Fruit fly (Drosophila melanogaster) whole organism, prepupa: ENCODE results near the gene CG15408.
A peak's percentile ranks its signal among the peaks of the same experiment; 100 is the strongest.

ENCODE experiments used
- Blimp-1 ChIP-seq: fragments of 200-800 bp; sonication (Bioruptor generic); optimal IDR thresholded peaks from 3 replicates; lab custom pipeline; 2017; ENCODE audit warnings: missing biosample characterization, missing genetic modification characterization, mild to moderate bottlenecking, moderate library complexity, missing genetic modification reagents
- CG10669 ChIP-seq: fragments of 200-800 bp; sonication (Bioruptor generic); optimal IDR thresholded peaks from 3 replicates; lab custom pipeline; 2018; ENCODE audit warnings: missing biosample characterization, mild to moderate bottlenecking, missing genetic modification characterization, moderate library complexity
- CG11902 ChIP-seq: fragments of 200-800 bp; sonication (Bioruptor generic); optimal IDR thresholded peaks from 3 replicates; lab custom pipeline; 2016; ENCODE audit warnings: missing biosample characterization, missing genetic modification characterization
- CG3032 ChIP-seq: fragments of 200-800 bp; optimal IDR thresholded peaks from 2 replicates; lab custom pipeline; 2019; ENCODE audit warnings: missing biosample characterization, mild to moderate bottlenecking, missing genetic modification characterization, moderate library complexity
- CG32006 ChIP-seq: fragments of 200-800 bp; sonication (Bioruptor generic); optimal IDR thresholded peaks from 3 replicates; lab custom pipeline; 2017; ENCODE audit warnings: missing biosample characterization, mild to moderate bottlenecking, missing genetic modification characterization
- CG34406 ChIP-seq: fragments of 200-800 bp; sonication (Bioruptor generic); optimal IDR thresholded peaks from 3 replicates; lab custom pipeline; 2016; ENCODE audit warnings: missing biosample characterization, missing genetic modification characterization
- CG4318 ChIP-seq: fragments of 200-800 bp; sonication (Bioruptor generic); optimal IDR thresholded peaks from 3 replicates; lab custom pipeline; 2017; ENCODE audit warnings: missing biosample characterization, mild to moderate bottlenecking, missing genetic modification characterization
- CG6163 ChIP-seq: fragments of 200-800 bp; sonication (Bioruptor generic); IDR thresholded peaks from 3 replicates; pipeline ENCODE4 v1.3.6; 2022; ENCODE audit warnings: missing biosample characterization, missing genetic modification characterization
- CG6276 ChIP-seq: fragments of 200-800 bp; sonication (Bioruptor generic); optimal IDR thresholded peaks from 2 replicates; lab custom pipeline; 2017; ENCODE audit warnings: missing biosample characterization, mild to moderate bottlenecking, missing genetic modification characterization
- CG6792 ChIP-seq: fragments of 200-800 bp; sonication (Bioruptor generic); optimal IDR thresholded peaks from 3 replicates; lab custom pipeline; 2016; ENCODE audit warnings: missing biosample characterization, missing genetic modification characterization
- CG8319 ChIP-seq: fragments of 200-800 bp; sonication (Bioruptor generic); optimal IDR thresholded peaks from 3 replicates; lab custom pipeline; 2016; ENCODE audit warnings: missing biosample characterization, missing genetic modification characterization
- CG8632 ChIP-seq: fragments of 200-800 bp; sonication (Bioruptor generic); optimal IDR thresholded peaks from 3 replicates; lab custom pipeline; 2016; ENCODE audit warnings: missing biosample characterization, missing genetic modification characterization
- CG9139 ChIP-seq: fragments of 200-800 bp; sonication (Bioruptor generic); optimal IDR thresholded peaks from 3 replicates; lab custom pipeline; 2017; ENCODE audit warnings: missing biosample characterization, mild to moderate bottlenecking, missing genetic modification characterization
- Eip93F ChIP-seq: fragments of 200-800 bp; sonication (Bioruptor generic); optimal IDR thresholded peaks from 2 replicates; lab custom pipeline; 2016; ENCODE audit warnings: missing biosample characterization, mild to moderate bottlenecking, missing genetic modification characterization
- Ets21C ChIP-seq: fragments of 200-800 bp; sonication (Bioruptor generic); optimal IDR thresholded peaks from 3 replicates; lab custom pipeline; 2016; ENCODE audit warnings: missing biosample characterization, missing genetic modification characterization
- Ets96B ChIP-seq: fragments of 200-800 bp; optimal IDR thresholded peaks from 2 replicates; lab custom pipeline; 2019; ENCODE audit warnings: missing biosample characterization, mild to moderate bottlenecking, missing genetic modification characterization, moderate library complexity
- Hr4 ChIP-seq: fragments of 200-800 bp; sonication (Bioruptor generic); optimal IDR thresholded peaks from 3 replicates; lab custom pipeline; 2016; ENCODE audit warnings: missing biosample characterization, missing genetic modification characterization
- Lpt ChIP-seq: fragments of 200-800 bp; sonication (Bioruptor generic); optimal IDR thresholded peaks from 3 replicates; lab custom pipeline; 2016; ENCODE audit warnings: missing biosample characterization, missing genetic modification characterization
- Met ChIP-seq: fragments of 200-800 bp; sonication (Bioruptor generic); optimal IDR thresholded peaks from 3 replicates; lab custom pipeline; 2016; ENCODE audit warnings: missing biosample characterization, missing genetic modification characterization
- Sox102F ChIP-seq: fragments of 200-800 bp; sonication (Bioruptor generic); optimal IDR thresholded peaks from 2 replicates; lab custom pipeline; 2016; ENCODE audit warnings: missing biosample characterization, mild to moderate bottlenecking, missing genetic modification characterization
- Sox14 ChIP-seq: fragments of 200-800 bp; sonication (Bioruptor generic); optimal IDR thresholded peaks from 3 replicates; lab custom pipeline; 2016; ENCODE audit warnings: missing biosample characterization, missing genetic modification characterization
- cyc ChIP-seq: fragments of 200-800 bp; sonication (Bioruptor generic); optimal IDR thresholded peaks from 3 replicates; lab custom pipeline; 2016; ENCODE audit warnings: missing biosample characterization, missing genetic modification characterization
- eg ChIP-seq: fragments of 200-800 bp; sonication (Bioruptor generic); IDR thresholded peaks from 3 replicates; pipeline ENCODE4 v1.3.6; 2022; ENCODE audit warnings: missing biosample characterization, missing genetic modification characterization
- fd59A ChIP-seq: fragments of 200-800 bp; sonication (Bioruptor generic); optimal IDR thresholded peaks from 2 replicates; lab custom pipeline; 2017; ENCODE audit warnings: missing biosample characterization, mild to moderate bottlenecking, missing genetic modification characterization, missing genetic modification reagents
- fkh ChIP-seq: fragments of 200-800 bp; sonication (Bioruptor generic); optimal IDR thresholded peaks from 3 replicates; lab custom pipeline; 2017; ENCODE audit warnings: missing biosample characterization, mild to moderate bottlenecking, missing genetic modification characterization, moderate library complexity
- salr ChIP-seq, 2 experiments: fragments of 200-800 bp; sonication (Bioruptor generic); optimal IDR thresholded peaks; 3 replicates each; lab custom pipeline; 2016 to 2018; ENCODE audit warnings: missing biosample characterization in 2 of 2, missing genetic modification characterization in 2 of 2, mild to moderate bottlenecking in 1 of 2
- spab ChIP-seq: fragments of 200-800 bp; sonication (Bioruptor generic); optimal IDR thresholded peaks from 2 replicates; lab custom pipeline; 2017; ENCODE audit warnings: missing biosample characterization, mild to moderate bottlenecking, missing genetic modification characterization, missing genetic modification reagents
- svp ChIP-seq: fragments of 200-800 bp; sonication (Bioruptor generic); peaks from one replicate; lab custom pipeline; 2016; ENCODE audit warnings: missing biosample characterization, missing genetic modification characterization
- vri ChIP-seq: fragments of 200-800 bp; sonication (Bioruptor generic); optimal IDR thresholded peaks from 3 replicates; lab custom pipeline; 2016; ENCODE audit warnings: missing biosample characterization, mild to moderate bottlenecking, missing genetic modification characterization

The CG15408 gene

DNA sequence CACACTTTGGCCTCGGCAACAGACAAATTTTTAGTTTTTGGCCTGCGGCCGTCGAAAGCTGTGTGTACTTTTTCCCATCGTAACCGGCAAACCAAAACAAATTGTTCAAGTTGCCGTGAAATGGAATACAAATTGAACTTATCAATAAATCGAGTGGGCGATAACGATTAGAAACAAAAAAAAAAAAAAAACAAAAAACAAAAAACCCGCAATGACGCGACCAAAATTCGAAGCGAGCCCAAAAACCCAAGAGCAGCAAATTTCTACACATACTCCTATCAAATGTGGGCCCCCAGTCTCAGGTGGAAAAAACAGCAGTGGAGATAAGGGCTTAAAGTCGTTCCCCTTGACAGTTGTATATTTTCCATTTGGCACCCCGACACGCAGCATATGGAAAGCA, 25.4 kb upstream of the CG15408 start:
- no peak for TF ChIP-seq CG11902 (GFP tag; lab: Kevin White, UChicago)
- TF ChIP-seq vri (GFP tag; lab: Kevin White, UChicago), result peak; percentile 51

DNA sequence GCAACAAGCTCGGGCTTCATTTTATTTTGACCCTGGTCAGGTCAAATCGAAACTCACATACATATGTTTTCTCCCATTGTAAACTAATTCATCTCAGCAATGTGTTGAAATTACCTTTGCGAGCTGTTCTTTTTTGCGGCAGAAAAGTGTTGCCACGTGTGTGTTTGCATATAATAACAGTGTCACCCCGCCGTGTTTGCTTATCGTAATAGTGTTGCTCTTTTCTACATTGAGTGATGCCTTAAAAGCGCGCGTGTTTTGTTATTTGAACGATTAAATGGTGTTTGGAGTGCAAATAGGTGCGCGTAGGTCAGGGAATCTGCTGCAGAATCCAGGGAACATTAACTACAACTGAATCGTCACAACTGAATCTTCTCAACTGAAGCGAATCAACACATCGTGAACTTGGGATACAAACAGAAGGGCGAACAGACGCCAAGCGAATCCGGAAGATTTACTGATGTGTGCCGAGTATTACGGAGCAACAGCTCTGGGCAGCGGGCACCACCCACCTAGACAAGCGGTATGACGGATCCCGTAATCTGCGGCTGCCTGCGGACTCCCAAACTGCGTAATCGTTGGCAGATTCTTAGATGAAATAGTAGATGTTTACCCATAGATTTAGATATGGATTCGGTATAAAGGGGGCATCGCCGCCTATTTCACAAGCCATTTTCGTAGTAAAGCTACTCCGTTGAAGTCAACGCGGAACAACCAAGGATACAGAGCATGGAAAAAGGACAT, 23.9 kb upstream of the CG15408 start, which contains the start of gene CG15406:
Gene CG15406 (plus strand): TSS at position 694 of the 744 bp plus-strand sequence.
- TF ChIP-seq Ets21C, result no peak
- TF ChIP-seq Sox102F (GFP tag; lab: Kevin White, UChicago), result no peak
- TF ChIP-seq CG34406 (GFP tag; lab: Kevin White, UChicago), result no peak
- TF ChIP-seq Lpt (GFP tag; lab: Kevin White, UChicago), result no peak
- no peak for TF ChIP-seq spab (GFP tag; lab: Kevin White, UChicago)
- no peak for TF ChIP-seq CG8319
- no peak for TF ChIP-seq CG8632 (GFP tag; lab: Kevin White, UChicago)
- TF ChIP-seq cyc (GFP tag; lab: Kevin White, UChicago), result no peak
- no peak for TF ChIP-seq Sox14 (GFP tag; lab: Kevin White, UChicago)
- no peak for TF ChIP-seq CG4318 (GFP tag; lab: Kevin White, UChicago)
- TF ChIP-seq Eip93F (GFP tag; lab: Kevin White, UChicago), result no peak
- TF ChIP-seq CG6276 (GFP tag; lab: Kevin White, UChicago), result no peak
- no peak for TF ChIP-seq Ets96B (tag; lab: Kevin White, UChicago)
- no peak for TF ChIP-seq Hr4
- no peak for TF ChIP-seq svp
- no peak for TF ChIP-seq CG6792
- no peak for TF ChIP-seq Met (GFP tag; lab: Kevin White, UChicago)

- TF ChIP-seq Blimp-1 (peak; percentile 87), salr (GFP tag; optimal IDR thresholded peaks at IDR 0.05; lab: Kevin White, UChicago) (no peak), CG3032 (tag; lab: Kevin White, UChicago) (no peak), CG10669 (GFP tag; lab: Kevin White, UChicago) (no peak), svp (no peak), Lpt (GFP tag; lab: Kevin White, UChicago) (no peak)
Measured at dm6 chr2L:3319731-3320295, 12.8 kb upstream of the CG15408 start, which contains the start of the genes Fign and CG8837. Gene Fign (minus strand): TSS chr2L:3319872. Gene CG8837 (plus strand): TSS chr2L:3320245.

- TF ChIP-seq CG6163 (GFP tag; lab: Robert Waterston, UW), result no peak
- TF ChIP-seq fkh (GFP tag; lab: Kevin White, UChicago), result peak; percentile 53
Measured at dm6 chr2L:3323319-3324287, 9.0 kb upstream of the CG15408 start, which contains the start of gene CG33281. Gene CG33281 (plus strand): TSS chr2L:3324237.

DNA sequence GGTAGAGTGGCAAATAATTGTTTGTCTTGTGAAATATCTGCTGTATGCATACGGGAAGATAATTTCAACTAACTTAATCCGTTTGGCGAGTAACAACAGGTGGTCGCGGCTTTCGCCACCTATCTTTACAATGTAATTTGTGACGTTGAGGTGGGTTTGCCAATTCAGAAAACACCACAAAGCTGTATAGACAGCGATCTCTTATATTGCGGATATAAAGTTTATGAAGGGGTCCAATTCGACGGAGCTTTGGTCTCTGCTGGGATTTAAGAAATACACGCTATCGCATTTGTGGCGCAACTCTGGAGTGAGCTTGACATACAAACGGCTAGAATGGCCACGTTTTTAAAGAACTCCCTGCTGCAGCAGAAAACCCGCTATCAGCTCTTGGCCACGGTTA, 5.0 kb upstream of the CG15408 start, which contains the start of gene CG33282:
Gene CG33282 (plus strand): TSS at position 301 of the 400 bp plus-strand sequence.
- TF ChIP-seq CG9139 (GFP tag; lab: Kevin White, UChicago), result no peak
- TF ChIP-seq svp, result peak; percentile 9
- no peak for TF ChIP-seq fd59A

DNA sequence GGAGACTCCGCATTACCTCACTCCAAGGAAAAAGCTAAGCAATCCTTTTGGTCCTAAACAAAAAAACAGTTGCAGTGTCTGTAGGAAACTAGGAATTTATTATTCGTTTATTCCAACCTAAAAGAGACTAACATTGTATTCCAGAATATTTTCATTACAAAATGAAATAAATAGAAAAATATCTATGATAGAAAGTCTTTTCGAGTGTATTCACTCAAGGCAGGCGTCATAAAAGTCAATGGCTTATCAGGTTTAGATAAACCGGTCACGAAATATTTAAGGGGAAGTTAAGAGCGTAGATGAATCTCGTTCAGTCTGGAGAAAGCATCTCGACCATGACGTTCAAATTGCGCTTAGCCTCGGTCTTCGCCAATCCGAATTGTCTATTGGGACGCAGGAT, 2.0 kb upstream of the CG15408 start, which contains the start of gene CG3285:
Gene CG3285 (plus strand): TSS at position 301 of the 400 bp plus-strand sequence.
- 0 out of 3 replicates have a peak, but pooled peaks have one; percentile 30 for TF ChIP-seq eg
- no peak for TF ChIP-seq CG32006
- TF ChIP-seq, all 60 proteins: peak for 1
